Fruit fly (Drosophila melanogaster) whole organism, prepupa: ENCODE data around the gene CycY.

Experiments used
- Blimp-1 ChIP-seq: fragments of 200-800 bp; sonication (Bioruptor generic); optimal IDR thresholded peaks from 3 replicates; lab custom pipeline; 2017; ENCODE audit warnings: missing biosample characterization, missing genetic modification characterization, mild to moderate bottlenecking, moderate library complexity, missing genetic modification reagents
- CG11294 ChIP-seq: fragments of 200-800 bp; sonication (Bioruptor generic); IDR thresholded peaks from 2 replicates; pipeline ENCODE4 v1.3.6; 2022; ENCODE audit warnings: missing biosample characterization, missing genetic modification characterization
- CG11762 ChIP-seq: fragments of 200-800 bp; sonication (Bioruptor generic); optimal IDR thresholded peaks from 3 replicates; lab custom pipeline; 2016; ENCODE audit warnings: missing biosample characterization, missing genetic modification characterization; ENCODE audit not compliant: insufficient read depth
- CG11902 ChIP-seq: fragments of 200-800 bp; sonication (Bioruptor generic); optimal IDR thresholded peaks from 3 replicates; lab custom pipeline; 2016; ENCODE audit warnings: missing biosample characterization, missing genetic modification characterization
- CG15336 ChIP-seq: fragments of 200-800 bp; sonication (Bioruptor generic); IDR thresholded peaks from 2 replicates; pipeline ENCODE4 v1.3.6; 2022; ENCODE audit warnings: missing biosample characterization, missing genetic modification characterization
- CG1621 ChIP-seq: fragments of 200-800 bp; sonication (Bioruptor generic); optimal IDR thresholded peaks from 3 replicates; lab custom pipeline; 2018; ENCODE audit warnings: missing biosample characterization, mild to moderate bottlenecking, missing genetic modification characterization
- CG16779 ChIP-seq: fragments of 200-800 bp; sonication (Bioruptor generic); optimal IDR thresholded peaks from 3 replicates; lab custom pipeline; 2017; ENCODE audit warnings: missing biosample characterization, mild to moderate bottlenecking, missing genetic modification characterization
- CG3032 ChIP-seq: fragments of 200-800 bp; optimal IDR thresholded peaks from 2 replicates; lab custom pipeline; 2019; ENCODE audit warnings: missing biosample characterization, mild to moderate bottlenecking, missing genetic modification characterization, moderate library complexity
- CG32006 ChIP-seq: fragments of 200-800 bp; sonication (Bioruptor generic); optimal IDR thresholded peaks from 3 replicates; lab custom pipeline; 2017; ENCODE audit warnings: missing biosample characterization, mild to moderate bottlenecking, missing genetic modification characterization
- CG34406 ChIP-seq: fragments of 200-800 bp; sonication (Bioruptor generic); optimal IDR thresholded peaks from 3 replicates; lab custom pipeline; 2016; ENCODE audit warnings: missing biosample characterization, missing genetic modification characterization
- CG3919 ChIP-seq: fragments of 200-800 bp; sonication (Bioruptor generic); optimal IDR thresholded peaks from 3 replicates; lab custom pipeline; 2016; ENCODE audit warnings: missing biosample characterization, missing genetic modification characterization
- CG6163 ChIP-seq: fragments of 200-800 bp; sonication (Bioruptor generic); IDR thresholded peaks from 3 replicates; pipeline ENCODE4 v1.3.6; 2022; ENCODE audit warnings: missing biosample characterization, missing genetic modification characterization
- CG6276 ChIP-seq: fragments of 200-800 bp; sonication (Bioruptor generic); optimal IDR thresholded peaks from 2 replicates; lab custom pipeline; 2017; ENCODE audit warnings: missing biosample characterization, mild to moderate bottlenecking, missing genetic modification characterization
- CG6792 ChIP-seq: fragments of 200-800 bp; sonication (Bioruptor generic); optimal IDR thresholded peaks from 3 replicates; lab custom pipeline; 2016; ENCODE audit warnings: missing biosample characterization, missing genetic modification characterization
- CG6808 ChIP-seq: fragments of 200-800 bp; sonication (Bioruptor generic); optimal IDR thresholded peaks from 3 replicates; lab custom pipeline; 2017; ENCODE audit warnings: missing biosample characterization, missing genetic modification characterization, mild to moderate bottlenecking, moderate library complexity, missing genetic modification reagents
- CG6854 ChIP-seq: fragments of 200-800 bp; sonication (Bioruptor generic); optimal IDR thresholded peaks from 2 replicates; lab custom pipeline; 2017; ENCODE audit warnings: missing biosample characterization, mild to moderate bottlenecking, missing genetic modification characterization
- CG8119 ChIP-seq: fragments of 200-800 bp; sonication (Bioruptor generic); IDR thresholded peaks from 3 replicates; pipeline ENCODE4 v1.3.6; 2022; ENCODE audit warnings: missing biosample characterization, missing genetic modification characterization
- CG8319 ChIP-seq: fragments of 200-800 bp; sonication (Bioruptor generic); optimal IDR thresholded peaks from 3 replicates; lab custom pipeline; 2016; ENCODE audit warnings: missing biosample characterization, missing genetic modification characterization
- CG9139 ChIP-seq: fragments of 200-800 bp; sonication (Bioruptor generic); optimal IDR thresholded peaks from 3 replicates; lab custom pipeline; 2017; ENCODE audit warnings: missing biosample characterization, mild to moderate bottlenecking, missing genetic modification characterization
- Eip75B ChIP-seq: fragments of 200-800 bp; sonication (Bioruptor generic); optimal IDR thresholded peaks from 3 replicates; lab custom pipeline; 2016; ENCODE audit warnings: missing biosample characterization, missing genetic modification characterization
- Eip78C ChIP-seq: fragments of 200-800 bp; sonication (Bioruptor generic); peaks from one replicate; lab custom pipeline; 2016; ENCODE audit warnings: missing biosample characterization, missing genetic modification characterization
- Eip93F ChIP-seq: fragments of 200-800 bp; sonication (Bioruptor generic); optimal IDR thresholded peaks from 2 replicates; lab custom pipeline; 2016; ENCODE audit warnings: missing biosample characterization, mild to moderate bottlenecking, missing genetic modification characterization
- Ets96B ChIP-seq: fragments of 200-800 bp; optimal IDR thresholded peaks from 2 replicates; lab custom pipeline; 2019; ENCODE audit warnings: missing biosample characterization, mild to moderate bottlenecking, missing genetic modification characterization, moderate library complexity
- Hr38 ChIP-seq: sonication (Bioruptor generic); optimal IDR thresholded peaks from 2 replicates; lab custom pipeline; 2016; ENCODE audit warnings: missing biosample characterization, missing genetic modification characterization
- Hr4 ChIP-seq: fragments of 200-800 bp; sonication (Bioruptor generic); optimal IDR thresholded peaks from 3 replicates; lab custom pipeline; 2016; ENCODE audit warnings: missing biosample characterization, missing genetic modification characterization
- Lpt ChIP-seq: fragments of 200-800 bp; sonication (Bioruptor generic); optimal IDR thresholded peaks from 3 replicates; lab custom pipeline; 2016; ENCODE audit warnings: missing biosample characterization, missing genetic modification characterization
- Met ChIP-seq: fragments of 200-800 bp; sonication (Bioruptor generic); optimal IDR thresholded peaks from 3 replicates; lab custom pipeline; 2016; ENCODE audit warnings: missing biosample characterization, missing genetic modification characterization
- OdsH ChIP-seq: fragments of 200-800 bp; sonication (Bioruptor generic); optimal IDR thresholded peaks from 3 replicates; lab custom pipeline; 2016; ENCODE audit warnings: missing biosample characterization, missing genetic modification characterization
- Smox ChIP-seq: fragments of 200-800 bp; sonication (Bioruptor generic); optimal IDR thresholded peaks from 3 replicates; lab custom pipeline; 2016; ENCODE audit warnings: missing biosample characterization, missing genetic modification characterization
- Sox14 ChIP-seq: fragments of 200-800 bp; sonication (Bioruptor generic); optimal IDR thresholded peaks from 3 replicates; lab custom pipeline; 2016; ENCODE audit warnings: missing biosample characterization, missing genetic modification characterization
- Sox15 ChIP-seq: fragments of 200-800 bp; sonication (Bioruptor generic); optimal IDR thresholded peaks from 3 replicates; lab custom pipeline; 2016; ENCODE audit warnings: missing biosample characterization, missing genetic modification characterization
- acj6 ChIP-seq: fragments of 200-800 bp; sonication (Bioruptor generic); optimal IDR thresholded peaks from 3 replicates; lab custom pipeline; 2016; ENCODE audit warnings: missing biosample characterization, missing genetic modification characterization
- cyc ChIP-seq: fragments of 200-800 bp; sonication (Bioruptor generic); optimal IDR thresholded peaks from 3 replicates; lab custom pipeline; 2016; ENCODE audit warnings: missing biosample characterization, missing genetic modification characterization
- dsx ChIP-seq: fragments of 200-800 bp; optimal IDR thresholded peaks from 3 replicates; lab custom pipeline; 2019; ENCODE audit warnings: missing biosample characterization, mild to moderate bottlenecking, missing genetic modification characterization, moderate library complexity; ENCODE audit not compliant: poor library complexity, severe bottlenecking
- eg ChIP-seq: fragments of 200-800 bp; sonication (Bioruptor generic); IDR thresholded peaks from 3 replicates; pipeline ENCODE4 v1.3.6; 2022; ENCODE audit warnings: missing biosample characterization, missing genetic modification characterization
- esn ChIP-seq: fragments of 200-800 bp; sonication (Bioruptor generic); optimal IDR thresholded peaks from 2 replicates; lab custom pipeline; 2016; ENCODE audit warnings: missing biosample characterization, mild to moderate bottlenecking, missing genetic modification characterization, moderate library complexity
- fd59A ChIP-seq: fragments of 200-800 bp; sonication (Bioruptor generic); optimal IDR thresholded peaks from 2 replicates; lab custom pipeline; 2017; ENCODE audit warnings: missing biosample characterization, mild to moderate bottlenecking, missing genetic modification characterization, missing genetic modification reagents
- fkh ChIP-seq: fragments of 200-800 bp; sonication (Bioruptor generic); optimal IDR thresholded peaks from 3 replicates; lab custom pipeline; 2017; ENCODE audit warnings: missing biosample characterization, mild to moderate bottlenecking, missing genetic modification characterization, moderate library complexity
- lz ChIP-seq: fragments of 200-800 bp; sonication (Bioruptor generic); optimal IDR thresholded peaks from 3 replicates; lab custom pipeline; 2016; ENCODE audit warnings: missing biosample characterization, missing genetic modification characterization
- net ChIP-seq: fragments of 200-800 bp; sonication (Bioruptor generic); optimal IDR thresholded peaks from 3 replicates; lab custom pipeline; 2016; ENCODE audit warnings: missing biosample characterization, missing genetic modification characterization
- pdm3 ChIP-seq: fragments of 200-800 bp; sonication (Bioruptor generic); optimal IDR thresholded peaks from 3 replicates; lab custom pipeline; 2016; ENCODE audit warnings: missing biosample characterization, missing genetic modification characterization
- spab ChIP-seq: fragments of 200-800 bp; sonication (Bioruptor generic); optimal IDR thresholded peaks from 2 replicates; lab custom pipeline; 2017; ENCODE audit warnings: missing biosample characterization, mild to moderate bottlenecking, missing genetic modification characterization, missing genetic modification reagents
- ss ChIP-seq, 2 experiments: fragments of 200-800 bp; sonication (Bioruptor generic); optimal IDR thresholded peaks; 2 replicates in 1 of 2; 3 replicates in 1 of 2; lab custom pipeline; 2017 to 2018; ENCODE audit warnings: mild to moderate bottlenecking in 2 of 2, missing biosample characterization in 2 of 2, missing genetic modification characterization in 2 of 2, moderate library complexity in 1 of 2
- topi ChIP-seq: fragments of 200-800 bp; sonication (Bioruptor generic); optimal IDR thresholded peaks from 3 replicates; lab custom pipeline; 2016; ENCODE audit warnings: missing biosample characterization, missing genetic modification characterization
- vri ChIP-seq: fragments of 200-800 bp; sonication (Bioruptor generic); optimal IDR thresholded peaks from 3 replicates; lab custom pipeline; 2016; ENCODE audit warnings: missing biosample characterization, mild to moderate bottlenecking, missing genetic modification characterization

Gene CycY

DNA sequence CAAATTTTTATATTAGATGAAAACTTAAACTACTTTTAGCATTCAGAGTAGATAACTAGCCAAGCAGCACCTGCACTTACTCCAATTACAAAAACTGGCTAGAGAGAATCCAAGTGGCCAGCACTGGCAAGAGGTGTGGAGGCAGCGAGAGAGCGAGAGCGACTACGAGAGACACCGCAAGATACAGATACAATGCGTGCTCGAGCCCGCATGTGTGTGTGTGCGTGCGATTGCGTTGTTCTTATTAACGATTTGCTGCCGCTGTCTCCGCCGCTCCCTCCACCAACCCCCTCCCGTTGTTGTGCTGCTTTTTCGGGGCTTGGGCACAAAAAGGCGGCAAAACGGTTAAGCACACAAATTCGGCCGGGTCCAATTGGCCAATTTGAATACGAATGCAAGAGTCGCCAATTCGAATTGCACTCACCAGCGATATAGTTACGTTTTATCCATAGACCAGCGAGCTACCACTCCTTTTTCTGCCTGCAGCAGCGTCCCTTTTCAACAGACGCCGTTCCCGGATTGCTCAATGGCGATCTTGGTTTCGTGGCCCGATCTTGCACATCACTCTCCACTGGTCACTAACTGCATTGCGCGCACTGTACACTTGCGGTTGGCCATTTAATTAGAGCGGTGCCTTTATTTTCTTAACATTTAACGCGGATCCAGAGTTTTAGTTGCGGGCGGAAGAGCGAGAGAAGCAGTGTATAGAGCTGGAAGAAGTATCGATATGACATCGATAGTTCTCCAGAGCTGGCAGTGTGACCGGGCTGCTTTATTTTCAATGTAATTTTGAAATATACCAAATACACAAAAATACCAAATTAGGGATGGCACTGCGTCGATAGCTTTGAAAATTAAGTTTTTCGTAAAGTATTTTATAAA, 4.6 kb downstream of the CycY start, which contains the start of gene crol:
Gene crol (minus strand): TSS at position 737 of the 882 bp plus-strand sequence.
- no peak for TF ChIP-seq CG11762
- TF ChIP-seq Lpt: peak; percentile 47
- no peak for TF ChIP-seq acj6
- TF ChIP-seq CG6276 (GFP tag; lab: Kevin White, UChicago): no peak
- peak; percentile 28 for TF ChIP-seq CG6808 (GFP tag; lab: Kevin White, UChicago)
- peak; percentile 15 for TF ChIP-seq OdsH (GFP tag; lab: Kevin White, UChicago)
- peak; percentile 4 for TF ChIP-seq cyc
- TF ChIP-seq CG8119 (GFP tag; lab: Robert Waterston, UW): no peak; the same call in 2 of the 3 replicates
- TF ChIP-seq CG1621 (tag; lab: Kevin White, UChicago): peak; percentile 42
- TF ChIP-seq CG34406: no peak
- TF ChIP-seq fkh (GFP tag; lab: Kevin White, UChicago): peak; percentile 23
- TF ChIP-seq CG6854 (GFP tag; lab: Kevin White, UChicago): peak; percentile 5
- TF ChIP-seq CG9139 (GFP tag; lab: Kevin White, UChicago): peak; percentile 29
- peak; percentile 8 for TF ChIP-seq Sox14 (GFP tag; lab: Kevin White, UChicago)
- TF ChIP-seq Hr38 (GFP tag; lab: Kevin White, UChicago): no peak
- TF ChIP-seq eg: peak; percentile 50; the same call in 1 of the 3 replicates
- TF ChIP-seq dsx (GFP tag; lab: Kevin White, UChicago): peak; percentile 17
- TF ChIP-seq Eip93F: peak; percentile 19
- peak; percentile 66 to 82 for TF ChIP-seq ss (GFP tag; optimal IDR thresholded peaks at IDR 0.05; lab: Kevin White, UChicago)
- no peak for TF ChIP-seq CG3919
- TF ChIP-seq CG15336 (GFP tag; lab: Robert Waterston, UW): 0 out of 2 replicates have a peak, but pooled peaks have one; percentile 26
- peak; percentile 71 for TF ChIP-seq vri (GFP tag; lab: Kevin White, UChicago)
- no peak for TF ChIP-seq CG8319
- peak; percentile 85 for TF ChIP-seq Eip78C (GFP tag; lab: Kevin White, UChicago)
- TF ChIP-seq pdm3: peak; percentile 6
- peak; percentile 58; the same call in 2 of the 3 replicates for TF ChIP-seq CG6163 (GFP tag; lab: Robert Waterston, UW)
- TF ChIP-seq net (GFP tag; lab: Kevin White, UChicago): no peak
- TF ChIP-seq esn (GFP tag; lab: Kevin White, UChicago): peak; percentile 31
- TF ChIP-seq, all 60 proteins: peak for 19

DNA sequence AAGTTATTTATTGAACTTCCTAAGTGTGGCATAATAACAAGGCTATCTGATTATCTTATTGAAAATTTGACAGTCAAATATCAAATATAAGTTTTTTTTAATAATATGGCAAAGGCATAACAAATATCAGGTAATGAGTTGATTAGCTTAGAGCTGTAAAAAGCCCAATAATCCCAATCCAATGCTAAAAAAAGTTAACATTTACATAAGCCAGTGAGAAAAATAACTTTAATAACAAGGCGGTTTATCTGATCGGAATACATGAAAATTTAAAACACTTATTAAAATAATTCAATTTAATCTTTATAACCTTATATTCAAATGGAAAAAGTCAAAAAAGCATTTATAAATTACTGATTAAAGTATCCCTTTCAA, 5.3 kb downstream of the CycY start:
- TF ChIP-seq Hr4: peak; percentile 6
- TF ChIP-seq Smox (GFP tag; lab: Kevin White, UChicago): peak; percentile 23
- no peak for TF ChIP-seq Blimp-1 (GFP tag; lab: Kevin White, UChicago)
- TF ChIP-seq CG16779 (tag; lab: Kevin White, UChicago): no peak
- peak; percentile 25 for TF ChIP-seq CG32006 (GFP tag; lab: Kevin White, UChicago)
- TF ChIP-seq fd59A: peak; percentile 1

DNA sequence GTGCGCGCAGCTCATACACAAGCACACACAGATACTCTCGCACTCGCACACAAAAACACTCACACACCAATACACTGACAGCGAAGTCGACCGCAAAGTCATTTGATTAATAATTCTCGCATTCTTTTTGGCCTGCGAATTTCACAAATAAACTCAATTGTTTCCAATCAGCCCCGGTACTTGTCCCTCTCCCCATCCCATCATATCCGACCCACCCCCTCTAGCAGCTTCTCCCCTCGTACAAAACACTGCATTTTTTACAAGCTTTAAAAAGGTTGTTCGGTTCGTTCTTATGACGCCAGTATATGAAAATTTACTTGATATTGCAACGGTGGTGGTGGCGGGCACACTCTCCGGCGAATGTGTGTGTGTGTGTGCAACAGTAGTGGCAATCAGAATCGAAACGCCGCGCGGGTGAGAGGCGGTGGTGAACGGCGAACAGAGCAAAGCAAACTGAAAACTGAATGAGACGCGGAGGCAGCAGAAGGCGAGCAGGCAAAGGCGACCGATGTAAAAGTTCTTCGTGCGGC, 5.8 kb downstream of the CycY start:
- TF ChIP-seq Sox15 (GFP tag; lab: Kevin White, UChicago): no peak
- TF ChIP-seq Blimp-1 (GFP tag; lab: Kevin White, UChicago): peak; percentile 1
- no peak for TF ChIP-seq fd59A
- TF ChIP-seq Hr4: peak; percentile 5
- no peak for TF ChIP-seq CG6792
- no peak for TF ChIP-seq topi (GFP tag; lab: Kevin White, UChicago)
- TF ChIP-seq CG11294 (GFP tag; lab: Robert Waterston, UW): no peak
- TF ChIP-seq cyc: no peak
- TF ChIP-seq CG6808 (GFP tag; lab: Kevin White, UChicago): peak; percentile 5
- TF ChIP-seq Lpt: peak; percentile 64
- peak; percentile 24 for TF ChIP-seq Eip78C (GFP tag; lab: Kevin White, UChicago)
- TF ChIP-seq lz (GFP tag; lab: Kevin White, UChicago): peak; percentile 17
- 0 out of 3 replicates have a peak, but pooled peaks have one; percentile 43 for TF ChIP-seq CG8119 (GFP tag; lab: Robert Waterston, UW)
- TF ChIP-seq CG11902: no peak
- TF ChIP-seq Met (GFP tag; lab: Kevin White, UChicago): peak; percentile 13
- TF ChIP-seq CG3919: peak; percentile 39
- peak; percentile 16 for TF ChIP-seq Ets96B (tag; lab: Kevin White, UChicago)
- TF ChIP-seq CG8319: no peak
- no peak for TF ChIP-seq spab (GFP tag; lab: Kevin White, UChicago)
- peak; percentile 0 for TF ChIP-seq Eip75B
- peak; percentile 46 for TF ChIP-seq CG16779 (tag; lab: Kevin White, UChicago)
- peak; percentile 63 for TF ChIP-seq eg
- peak; percentile 35 for TF ChIP-seq net (GFP tag; lab: Kevin White, UChicago)
- no peak for TF ChIP-seq CG3032 (tag; lab: Kevin White, UChicago)
